Fruit fly (Drosophila melanogaster) whole organism, prepupa: ENCODE results near the gene Or33b.

ENCODE experiments used
- Blimp-1 ChIP-seq: fragments of 200-800 bp; sonication (Bioruptor generic); optimal IDR thresholded peaks from 3 replicates; lab custom pipeline; 2017; ENCODE audit warnings: missing biosample characterization, missing genetic modification characterization, mild to moderate bottlenecking, moderate library complexity, missing genetic modification reagents
- CG11902 ChIP-seq: fragments of 200-800 bp; sonication (Bioruptor generic); optimal IDR thresholded peaks from 3 replicates; lab custom pipeline; 2016; ENCODE audit warnings: missing biosample characterization, missing genetic modification characterization
- CG15336 ChIP-seq: fragments of 200-800 bp; sonication (Bioruptor generic); IDR thresholded peaks from 2 replicates; pipeline ENCODE4 v1.3.6; 2022; ENCODE audit warnings: missing biosample characterization, missing genetic modification characterization
- CG1621 ChIP-seq: fragments of 200-800 bp; sonication (Bioruptor generic); optimal IDR thresholded peaks from 3 replicates; lab custom pipeline; 2018; ENCODE audit warnings: missing biosample characterization, mild to moderate bottlenecking, missing genetic modification characterization
- CG16779 ChIP-seq: fragments of 200-800 bp; sonication (Bioruptor generic); optimal IDR thresholded peaks from 3 replicates; lab custom pipeline; 2017; ENCODE audit warnings: missing biosample characterization, mild to moderate bottlenecking, missing genetic modification characterization
- CG3032 ChIP-seq: fragments of 200-800 bp; optimal IDR thresholded peaks from 2 replicates; lab custom pipeline; 2019; ENCODE audit warnings: missing biosample characterization, mild to moderate bottlenecking, missing genetic modification characterization, moderate library complexity
- CG31627 ChIP-seq: fragments of 200-800 bp; sonication (Bioruptor generic); optimal IDR thresholded peaks from 3 replicates; lab custom pipeline; 2016; ENCODE audit warnings: missing biosample characterization, missing genetic modification characterization
- CG32006 ChIP-seq: fragments of 200-800 bp; sonication (Bioruptor generic); optimal IDR thresholded peaks from 3 replicates; lab custom pipeline; 2017; ENCODE audit warnings: missing biosample characterization, mild to moderate bottlenecking, missing genetic modification characterization
- CG34406 ChIP-seq: fragments of 200-800 bp; sonication (Bioruptor generic); optimal IDR thresholded peaks from 3 replicates; lab custom pipeline; 2016; ENCODE audit warnings: missing biosample characterization, missing genetic modification characterization
- CG3919 ChIP-seq: fragments of 200-800 bp; sonication (Bioruptor generic); optimal IDR thresholded peaks from 3 replicates; lab custom pipeline; 2016; ENCODE audit warnings: missing biosample characterization, missing genetic modification characterization
- CG6163 ChIP-seq: fragments of 200-800 bp; sonication (Bioruptor generic); IDR thresholded peaks from 3 replicates; pipeline ENCODE4 v1.3.6; 2022; ENCODE audit warnings: missing biosample characterization, missing genetic modification characterization
- CG6276 ChIP-seq: fragments of 200-800 bp; sonication (Bioruptor generic); optimal IDR thresholded peaks from 2 replicates; lab custom pipeline; 2017; ENCODE audit warnings: missing biosample characterization, mild to moderate bottlenecking, missing genetic modification characterization
- CG6792 ChIP-seq: fragments of 200-800 bp; sonication (Bioruptor generic); optimal IDR thresholded peaks from 3 replicates; lab custom pipeline; 2016; ENCODE audit warnings: missing biosample characterization, missing genetic modification characterization
- CG6854 ChIP-seq: fragments of 200-800 bp; sonication (Bioruptor generic); optimal IDR thresholded peaks from 2 replicates; lab custom pipeline; 2017; ENCODE audit warnings: missing biosample characterization, mild to moderate bottlenecking, missing genetic modification characterization
- CG7368 ChIP-seq: fragments of 200-800 bp; sonication (Bioruptor generic); optimal IDR thresholded peaks from 3 replicates; lab custom pipeline; 2016; ENCODE audit warnings: missing biosample characterization, missing genetic modification characterization
- CG8119 ChIP-seq: fragments of 200-800 bp; sonication (Bioruptor generic); IDR thresholded peaks from 3 replicates; pipeline ENCODE4 v1.3.6; 2022; ENCODE audit warnings: missing biosample characterization, missing genetic modification characterization
- CG8319 ChIP-seq: fragments of 200-800 bp; sonication (Bioruptor generic); optimal IDR thresholded peaks from 3 replicates; lab custom pipeline; 2016; ENCODE audit warnings: missing biosample characterization, missing genetic modification characterization
- CG8632 ChIP-seq: fragments of 200-800 bp; sonication (Bioruptor generic); optimal IDR thresholded peaks from 3 replicates; lab custom pipeline; 2016; ENCODE audit warnings: missing biosample characterization, missing genetic modification characterization
- Eip78C ChIP-seq: fragments of 200-800 bp; sonication (Bioruptor generic); peaks from one replicate; lab custom pipeline; 2016; ENCODE audit warnings: missing biosample characterization, missing genetic modification characterization
- Eip93F ChIP-seq: fragments of 200-800 bp; sonication (Bioruptor generic); optimal IDR thresholded peaks from 2 replicates; lab custom pipeline; 2016; ENCODE audit warnings: missing biosample characterization, mild to moderate bottlenecking, missing genetic modification characterization
- Ets21C ChIP-seq: fragments of 200-800 bp; sonication (Bioruptor generic); optimal IDR thresholded peaks from 3 replicates; lab custom pipeline; 2016; ENCODE audit warnings: missing biosample characterization, missing genetic modification characterization
- Gug ChIP-seq: fragments of 200-800 bp; sonication (Bioruptor generic); IDR thresholded peaks from 2 replicates; pipeline ENCODE4 v1.3.6; 2022; ENCODE audit warnings: missing biosample characterization, missing genetic modification characterization
- Hr38 ChIP-seq: sonication (Bioruptor generic); optimal IDR thresholded peaks from 2 replicates; lab custom pipeline; 2016; ENCODE audit warnings: missing biosample characterization, missing genetic modification characterization
- Hr39 ChIP-seq: fragments of 200-800 bp; sonication (Bioruptor generic); optimal IDR thresholded peaks from 2 replicates; lab custom pipeline; 2016; ENCODE audit warnings: missing biosample characterization, missing genetic modification characterization
- Hr4 ChIP-seq: fragments of 200-800 bp; sonication (Bioruptor generic); optimal IDR thresholded peaks from 3 replicates; lab custom pipeline; 2016; ENCODE audit warnings: missing biosample characterization, missing genetic modification characterization
- Lpt ChIP-seq: fragments of 200-800 bp; sonication (Bioruptor generic); optimal IDR thresholded peaks from 3 replicates; lab custom pipeline; 2016; ENCODE audit warnings: missing biosample characterization, missing genetic modification characterization
- OdsH ChIP-seq: fragments of 200-800 bp; sonication (Bioruptor generic); optimal IDR thresholded peaks from 3 replicates; lab custom pipeline; 2016; ENCODE audit warnings: missing biosample characterization, missing genetic modification characterization
- Sox14 ChIP-seq: fragments of 200-800 bp; sonication (Bioruptor generic); optimal IDR thresholded peaks from 3 replicates; lab custom pipeline; 2016; ENCODE audit warnings: missing biosample characterization, missing genetic modification characterization
- Sox15 ChIP-seq: fragments of 200-800 bp; sonication (Bioruptor generic); optimal IDR thresholded peaks from 3 replicates; lab custom pipeline; 2016; ENCODE audit warnings: missing biosample characterization, missing genetic modification characterization
- acj6 ChIP-seq: fragments of 200-800 bp; sonication (Bioruptor generic); optimal IDR thresholded peaks from 3 replicates; lab custom pipeline; 2016; ENCODE audit warnings: missing biosample characterization, missing genetic modification characterization
- cyc ChIP-seq: fragments of 200-800 bp; sonication (Bioruptor generic); optimal IDR thresholded peaks from 3 replicates; lab custom pipeline; 2016; ENCODE audit warnings: missing biosample characterization, missing genetic modification characterization
- dsx ChIP-seq: fragments of 200-800 bp; optimal IDR thresholded peaks from 3 replicates; lab custom pipeline; 2019; ENCODE audit warnings: missing biosample characterization, mild to moderate bottlenecking, missing genetic modification characterization, moderate library complexity; ENCODE audit not compliant: poor library complexity, severe bottlenecking
- eg ChIP-seq: fragments of 200-800 bp; sonication (Bioruptor generic); IDR thresholded peaks from 3 replicates; pipeline ENCODE4 v1.3.6; 2022; ENCODE audit warnings: missing biosample characterization, missing genetic modification characterization
- esn ChIP-seq: fragments of 200-800 bp; sonication (Bioruptor generic); optimal IDR thresholded peaks from 2 replicates; lab custom pipeline; 2016; ENCODE audit warnings: missing biosample characterization, mild to moderate bottlenecking, missing genetic modification characterization, moderate library complexity
- fd85E ChIP-seq: fragments of 200-800 bp; sonication (Bioruptor generic); optimal IDR thresholded peaks from 3 replicates; lab custom pipeline; 2016; ENCODE audit warnings: missing biosample characterization, missing genetic modification characterization
- fkh ChIP-seq: fragments of 200-800 bp; sonication (Bioruptor generic); optimal IDR thresholded peaks from 3 replicates; lab custom pipeline; 2017; ENCODE audit warnings: missing biosample characterization, mild to moderate bottlenecking, missing genetic modification characterization, moderate library complexity
- lz ChIP-seq: fragments of 200-800 bp; sonication (Bioruptor generic); optimal IDR thresholded peaks from 3 replicates; lab custom pipeline; 2016; ENCODE audit warnings: missing biosample characterization, missing genetic modification characterization
- net ChIP-seq: fragments of 200-800 bp; sonication (Bioruptor generic); optimal IDR thresholded peaks from 3 replicates; lab custom pipeline; 2016; ENCODE audit warnings: missing biosample characterization, missing genetic modification characterization
- salr ChIP-seq, 2 experiments: fragments of 200-800 bp; sonication (Bioruptor generic); optimal IDR thresholded peaks; 3 replicates each; lab custom pipeline; 2016 to 2018; ENCODE audit warnings: missing biosample characterization in 2 of 2, missing genetic modification characterization in 2 of 2, mild to moderate bottlenecking in 1 of 2
- spab ChIP-seq: fragments of 200-800 bp; sonication (Bioruptor generic); optimal IDR thresholded peaks from 2 replicates; lab custom pipeline; 2017; ENCODE audit warnings: missing biosample characterization, mild to moderate bottlenecking, missing genetic modification characterization, missing genetic modification reagents
- ss ChIP-seq, 2 experiments: fragments of 200-800 bp; sonication (Bioruptor generic); optimal IDR thresholded peaks; 2 replicates in 1 of 2; 3 replicates in 1 of 2; lab custom pipeline; 2017 to 2018; ENCODE audit warnings: mild to moderate bottlenecking in 2 of 2, missing biosample characterization in 2 of 2, missing genetic modification characterization in 2 of 2, moderate library complexity in 1 of 2
- svp ChIP-seq: fragments of 200-800 bp; sonication (Bioruptor generic); peaks from one replicate; lab custom pipeline; 2016; ENCODE audit warnings: missing biosample characterization, missing genetic modification characterization
- topi ChIP-seq: fragments of 200-800 bp; sonication (Bioruptor generic); optimal IDR thresholded peaks from 3 replicates; lab custom pipeline; 2016; ENCODE audit warnings: missing biosample characterization, missing genetic modification characterization
- vri ChIP-seq: fragments of 200-800 bp; sonication (Bioruptor generic); optimal IDR thresholded peaks from 3 replicates; lab custom pipeline; 2016; ENCODE audit warnings: missing biosample characterization, mild to moderate bottlenecking, missing genetic modification characterization

Or33b gene

DNA sequence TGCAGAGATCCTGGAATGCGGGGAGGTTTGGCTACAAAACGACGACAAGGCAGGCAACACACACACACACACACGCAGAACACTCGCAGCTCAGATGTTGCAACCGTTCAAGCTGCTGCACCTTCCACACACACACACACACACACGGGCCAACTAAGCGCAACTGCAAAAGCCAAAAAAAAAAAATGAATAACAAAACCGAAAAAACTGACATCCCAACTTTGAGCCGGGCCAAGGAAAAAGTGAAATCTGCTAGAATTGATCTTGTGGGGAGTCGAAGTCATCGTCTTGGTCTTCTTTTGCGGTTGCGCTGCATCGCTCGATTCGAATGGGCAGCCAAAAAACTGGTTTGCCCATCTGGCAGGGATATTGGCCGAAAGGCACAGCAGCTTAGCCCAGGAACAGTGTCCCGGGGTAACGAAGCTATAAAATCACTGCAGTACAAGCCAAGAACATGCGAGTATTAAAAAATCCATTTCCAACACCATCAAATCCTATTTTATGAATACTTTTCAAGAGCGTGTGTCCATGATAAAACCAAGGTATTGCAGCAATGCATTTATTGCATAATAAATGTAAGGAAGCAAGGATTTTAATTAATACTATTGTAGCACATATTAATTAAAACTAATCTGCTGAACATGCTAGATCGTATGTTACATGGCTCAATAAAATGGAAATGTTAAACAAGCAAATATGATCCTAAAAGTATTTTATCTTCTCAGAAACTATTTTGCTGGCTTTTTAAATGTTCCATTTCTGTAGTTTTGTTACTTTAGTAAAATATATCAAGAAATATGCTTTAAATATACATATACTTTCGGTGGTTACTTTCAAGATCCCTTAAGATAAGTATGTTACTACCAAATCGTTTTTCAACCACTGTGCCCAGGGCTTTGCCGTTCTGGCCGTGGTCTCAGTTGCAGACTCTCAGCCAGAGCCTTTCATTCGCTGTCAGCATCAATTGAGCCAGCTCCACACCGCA is 29.9 kb downstream of the Or33b start (continued):
- no peak for TF ChIP-seq vri (GFP tag; lab: Kevin White, UChicago)
- TF ChIP-seq cyc (GFP tag; lab: Kevin White, UChicago): no peak
- peak; percentile 31 for TF ChIP-seq CG31627 (GFP tag; lab: Kevin White, UChicago)
- TF ChIP-seq CG11902 (GFP tag; lab: Kevin White, UChicago): no peak
- TF ChIP-seq CG6276 (GFP tag; lab: Kevin White, UChicago): peak; percentile 14
- TF ChIP-seq lz (GFP tag; lab: Kevin White, UChicago): peak; percentile 61
- TF ChIP-seq Gug: no peak
- TF ChIP-seq CG1621 (tag; lab: Kevin White, UChicago): no peak
- peak; percentile 7 for TF ChIP-seq CG3919 (GFP tag; lab: Kevin White, UChicago)
- TF ChIP-seq CG7368 (GFP tag; lab: Kevin White, UChicago): no peak
- no peak for TF ChIP-seq CG16779
- TF ChIP-seq Hr4 (GFP tag; lab: Kevin White, UChicago): peak; percentile 21
- peak; percentile 39 for TF ChIP-seq CG8632 (GFP tag; lab: Kevin White, UChicago)
- TF ChIP-seq CG8119: no peak
- TF ChIP-seq ss (GFP tag; optimal IDR thresholded peaks at IDR 0.05; lab: Kevin White, UChicago): peak; percentile 1 to 50
- peak; percentile 48 for TF ChIP-seq CG32006 (GFP tag; lab: Kevin White, UChicago)
- peak; percentile 77 for TF ChIP-seq esn (GFP tag; lab: Kevin White, UChicago)
- peak; percentile 85 for TF ChIP-seq svp (GFP tag; lab: Kevin White, UChicago)
- no peak for TF ChIP-seq Hr38 (GFP tag; lab: Kevin White, UChicago)

DNA sequence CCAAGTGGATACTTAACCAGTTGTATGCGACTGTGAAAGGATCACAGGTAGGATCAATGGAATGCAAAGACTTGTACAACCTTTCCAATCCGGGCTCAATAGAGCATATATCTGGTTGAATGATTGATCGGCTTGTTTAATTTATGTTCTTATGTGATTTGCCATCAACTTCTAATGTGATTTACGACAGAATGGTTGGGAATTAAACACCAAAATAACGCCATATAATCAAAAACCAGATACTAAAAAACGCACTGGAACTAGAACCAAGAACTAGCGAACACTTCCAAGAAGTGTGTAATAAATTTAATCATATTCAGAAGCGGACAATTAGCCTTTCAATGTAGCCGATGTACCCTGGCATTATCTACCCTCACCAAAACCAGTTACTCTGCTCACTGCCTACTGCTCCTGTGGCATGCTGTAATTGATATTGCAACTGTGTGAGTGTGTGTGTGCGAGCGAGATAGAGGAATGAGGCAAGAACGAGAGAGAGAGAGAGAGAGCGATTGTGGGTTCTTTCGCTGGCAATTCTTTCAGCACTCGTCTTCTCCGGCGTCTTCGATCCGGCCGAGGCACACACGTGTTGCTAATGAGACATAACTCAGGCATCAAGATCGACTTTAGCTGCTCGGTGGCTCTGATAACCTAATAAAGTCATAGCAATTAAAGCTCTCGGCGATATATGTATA is 32.7 kb downstream of the Or33b start:
- TF ChIP-seq Gug (no peak), dsx (GFP tag; lab: Kevin White, UChicago) (no peak), Eip93F (GFP tag; lab: Kevin White, UChicago) (no peak), svp (GFP tag; lab: Kevin White, UChicago) (peak; percentile 87), CG8319 (no peak), CG6854 (GFP tag; lab: Kevin White, UChicago) (no peak), CG34406 (GFP tag; lab: Kevin White, UChicago) (peak; percentile 47), CG32006 (GFP tag; lab: Kevin White, UChicago) (peak; percentile 69), Ets21C (GFP tag; lab: Kevin White, UChicago) (peak; percentile 36), Blimp-1 (peak; percentile 12), CG3919 (GFP tag; lab: Kevin White, UChicago) (peak; percentile 63), salr (GFP tag; optimal IDR thresholded peaks at IDR 0.05; lab: Kevin White, UChicago) (peak in 1 of 2 experiments; percentile 73), cyc (GFP tag; lab: Kevin White, UChicago) (peak; percentile 58), spab (GFP tag; lab: Kevin White, UChicago) (peak; percentile 56), CG6276 (GFP tag; lab: Kevin White, UChicago) (peak; percentile 43), esn (GFP tag; lab: Kevin White, UChicago) (peak; percentile 74), fkh (no peak), Sox14 (GFP tag; lab: Kevin White, UChicago) (peak; percentile 52), OdsH (peak; percentile 35), CG15336 (GFP tag; lab: Robert Waterston, UW) (peak; percentile 26; the same call in 1 of the 2 replicates), fd85E (no peak), Eip78C (GFP tag; lab: Kevin White, UChicago) (peak; percentile 91), Sox15 (GFP tag; lab: Kevin White, UChicago) (peak; percentile 45), CG6792 (GFP tag; lab: Kevin White, UChicago) (peak; percentile 51), CG31627 (GFP tag; lab: Kevin White, UChicago) (peak; percentile 59), Hr4 (GFP tag; lab: Kevin White, UChicago) (peak; percentile 47), ss (GFP tag; optimal IDR thresholded peaks at IDR 0.05; lab: Kevin White, UChicago) (peak; percentile 24 to 46), CG6163 (GFP tag; lab: Robert Waterston, UW) (0 out of 3 replicates have a peak, but pooled peaks have one; percentile 6), Hr38 (GFP tag; lab: Kevin White, UChicago) (no peak), CG1621 (tag; lab: Kevin White, UChicago) (no peak), lz (GFP tag; lab: Kevin White, UChicago) (peak; percentile 66), CG3032 (tag; lab: Kevin White, UChicago) (peak; percentile 47), Lpt (peak; percentile 45), net (peak; percentile 2), topi (GFP tag; lab: Kevin White, UChicago) (peak; percentile 70), eg (GFP tag; lab: Robert Waterston, UW) (no peak), Hr39 (GFP tag; lab: Kevin White, UChicago) (peak; percentile 59), acj6 (peak; percentile 69)
